Worm (Caenorhabditis elegans): Measurements from ENCODE around the gene glb-30.

ce11 chrIII:1674760-1675159, 6.3 kb upstream of the glb-30 start:
- TF ChIP-seq ceh-34 (tag; optimal IDR thresholded peaks at IDR 0.05) (no peak), unc-86 (tag; optimal IDR thresholded peaks at IDR 0.05) (no peak), ceh-18 (tag; optimal IDR thresholded peaks at IDR 0.05) (no peak), sdc-2 (tag; optimal IDR thresholded peaks at IDR 0.05) (no peak), T23F11.4 (GFP tag; optimal IDR thresholded peaks at IDR 0.05) (no peak), fkh-10 (GFP tag; optimal IDR thresholded peaks at IDR 0.05) (no peak)
